Fruit fly (Drosophila melanogaster) whole organism, embryonic: ENCODE data around the gene CG6607.

Experiments
- ATbp ChIP-seq: fragments of 200-800 bp; sonication (Bioruptor generic); optimal IDR thresholded peaks from 2 replicates; lab custom pipeline; 2017; ENCODE audit warnings: missing biosample characterization, mild to moderate bottlenecking, missing genetic modification characterization, missing genetic modification reagents
- Adf1 ChIP-seq: fragments of 200-800 bp; sonication (Bioruptor generic); IDR thresholded peaks from 2 replicates; pipeline ENCODE4 v1.3.6; 2022; ENCODE audit warnings: missing biosample characterization, missing genetic modification characterization
- Bgb ChIP-seq: fragments of 200-800 bp; sonication (Bioruptor generic); IDR thresholded peaks from 2 replicates; pipeline ENCODE4 v1.3.6; 2022; ENCODE audit warnings: missing biosample characterization, missing genetic modification characterization; ENCODE audit not compliant: partially characterized antibody
- CG10462 ChIP-seq: fragments of 200-800 bp; sonication (Bioruptor generic); optimal IDR thresholded peaks from 2 replicates; lab custom pipeline; 2016; ENCODE audit warnings: missing biosample characterization, missing genetic modification characterization
- CG10543 ChIP-seq: fragments of 200-800 bp; sonication (Bioruptor generic); optimal IDR thresholded peaks from 3 replicates; lab custom pipeline; 2017; ENCODE audit warnings: missing biosample characterization, mild to moderate bottlenecking, missing genetic modification characterization, moderate library complexity
- CG11695 ChIP-seq: fragments of 200-800 bp; sonication (Bioruptor generic); IDR thresholded peaks from 3 replicates; pipeline ENCODE4 v1.3.6; 2022; ENCODE audit warnings: missing biosample characterization, missing genetic modification characterization
- CG13287 ChIP-seq: fragments of 200-800 bp; sonication (Bioruptor generic); IDR thresholded peaks from 2 replicates; pipeline ENCODE4 v1.3.6; 2022; ENCODE audit warnings: missing biosample characterization, missing genetic modification characterization; ENCODE audit not compliant: partially characterized antibody
- CG13894 ChIP-seq: fragments of 200-800 bp; sonication (Bioruptor generic); optimal IDR thresholded peaks from 3 replicates; lab custom pipeline; 2018; ENCODE audit warnings: missing biosample characterization, mild to moderate bottlenecking, missing genetic modification characterization, moderate library complexity
- CG15514 ChIP-seq: fragments of 200-800 bp; sonication (Bioruptor generic); optimal IDR thresholded peaks from 3 replicates; lab custom pipeline; 2017; ENCODE audit warnings: missing biosample characterization, missing genetic modification characterization, mild to moderate bottlenecking, moderate library complexity, missing genetic modification reagents
- CG30020 ChIP-seq: fragments of 200-800 bp; optimal IDR thresholded peaks from 2 replicates; lab custom pipeline; 2019; ENCODE audit warnings: missing biosample characterization, mild to moderate bottlenecking, missing genetic modification characterization, moderate library complexity
- CG32532 ChIP-seq: fragments of 200-800 bp; sonication (Bioruptor generic); IDR thresholded peaks from 2 replicates; pipeline ENCODE4 v1.3.6; 2022; ENCODE audit warnings: missing biosample characterization, missing genetic modification characterization
- CG34376 ChIP-seq: fragments of 200-800 bp; sonication (Bioruptor generic); optimal IDR thresholded peaks from 2 replicates; lab custom pipeline; 2018; ENCODE audit warnings: missing biosample characterization, mild to moderate bottlenecking, missing genetic modification characterization
- CG34422 ChIP-seq: fragments of 200-800 bp; sonication (Bioruptor generic); IDR thresholded peaks from 3 replicates; pipeline ENCODE4 v1.3.6; 2022; ENCODE audit warnings: missing biosample characterization, missing genetic modification characterization
- CG5953 ChIP-seq: fragments of 200-800 bp; sonication (Bioruptor generic); IDR thresholded peaks from 2 replicates; pipeline ENCODE4 v1.3.6; 2022; ENCODE audit warnings: missing biosample characterization, missing genetic modification characterization
- CG7963 ChIP-seq: fragments of 200-800 bp; sonication (Bioruptor generic); IDR thresholded peaks from 3 replicates; pipeline ENCODE4 v1.3.6; 2022; ENCODE audit warnings: missing biosample characterization, missing genetic modification characterization; ENCODE audit not compliant: partially characterized antibody
- CG8290 ChIP-seq, 3 experiments: fragments of 200-800 bp; sonication (Bioruptor generic); optimal IDR thresholded peaks; 2 replicates each; lab custom pipeline; 2016 to 2019; ENCODE audit warnings: missing biosample characterization in 3 of 3, missing genetic modification characterization in 3 of 3, mild to moderate bottlenecking in 2 of 3, moderate library complexity in 1 of 3
- CG8359 ChIP-seq: fragments of 200-800 bp; sonication (Bioruptor generic); optimal IDR thresholded peaks from 2 replicates; lab custom pipeline; 2017; ENCODE audit warnings: missing biosample characterization, mild to moderate bottlenecking, missing genetic modification characterization, borderline replicate concordance
- CG9437 ChIP-seq: fragments of 200-800 bp; sonication (Bioruptor generic); optimal IDR thresholded peaks from 2 replicates; lab custom pipeline; 2018; ENCODE audit warnings: missing biosample characterization, mild to moderate bottlenecking, missing genetic modification characterization
- CG9609 ChIP-seq: fragments of 200-800 bp; sonication (Bioruptor generic); optimal IDR thresholded peaks from 3 replicates; lab custom pipeline; 2016; ENCODE audit warnings: missing biosample characterization, missing genetic modification characterization
- D ChIP-seq, 2 experiments: fragments of 200-800 bp in 1 of 2; fragments of >200 bp in 1 of 2; sonication (Bioruptor generic) in 1 of 2; optimal IDR thresholded peaks; 2 replicates in 1 of 2; 3 replicates in 1 of 2; lab custom pipeline; 2017; ENCODE audit warnings: mild to moderate bottlenecking in 1 of 2, missing biosample characterization in 1 of 2, missing genetic modification characterization in 1 of 2, missing genetic modification reagents in 1 of 2
- Deaf1 ChIP-seq: fragments of 200-800 bp; optimal IDR thresholded peaks from 3 replicates; lab custom pipeline; 2019; ENCODE audit warnings: missing biosample characterization, mild to moderate bottlenecking, missing genetic modification characterization, moderate library complexity
- Doc3 ChIP-seq: fragments of 200-800 bp; sonication (Bioruptor generic); IDR thresholded peaks from 3 replicates; pipeline ENCODE4 v1.3.6; 2022; ENCODE audit warnings: missing biosample characterization, missing genetic modification characterization; ENCODE audit not compliant: partially characterized antibody
- E2f1 ChIP-seq: fragments of 200-800 bp; sonication (Bioruptor generic); IDR thresholded peaks from 2 replicates; pipeline ENCODE4 v1.3.6; 2022; ENCODE audit warnings: missing biosample characterization, missing genetic modification characterization
- Fer1 ChIP-seq: fragments of 200-800 bp; sonication (Bioruptor generic); optimal IDR thresholded peaks from 2 replicates; lab custom pipeline; 2017; ENCODE audit warnings: missing biosample characterization, mild to moderate bottlenecking, missing genetic modification characterization
- HLH4C ChIP-seq: fragments of 200-800 bp; sonication (Bioruptor generic); IDR thresholded peaks from 3 replicates; pipeline ENCODE4 v1.3.6; 2022; ENCODE audit warnings: missing biosample characterization, missing genetic modification characterization; ENCODE audit not compliant: partially characterized antibody
- Jarid2 ChIP-seq: fragments of 200-800 bp; sonication (Bioruptor generic); optimal IDR thresholded peaks from 3 replicates; lab custom pipeline; 2017; ENCODE audit warnings: mild to moderate bottlenecking, missing biosample characterization, missing genetic modification reagents, missing genetic modification characterization
- Med ChIP-seq: fragments of 200-800 bp; sonication (Bioruptor generic); peaks from one replicate; lab custom pipeline; 2016; ENCODE audit warnings: missing biosample characterization, missing genetic modification characterization, mild to moderate bottlenecking, inconsistent platforms, moderate library complexity
- Pdp1 ChIP-seq, 2 experiments: fragments of 200-800 bp; sonication (Bioruptor generic); optimal IDR thresholded peaks; 3 replicates each; lab custom pipeline; 2016; ENCODE audit warnings: missing biosample characterization in 2 of 2, missing genetic modification characterization in 2 of 2, mild to moderate bottlenecking in 1 of 2, moderate library complexity in 1 of 2
- Ravus ChIP-seq: fragments of 200-800 bp; sonication (Bioruptor generic); IDR thresholded peaks from 2 replicates; pipeline ENCODE4 v1.3.6; 2022; ENCODE audit warnings: missing biosample characterization, missing genetic modification characterization
- Rfx ChIP-seq: fragments of 200-800 bp; sonication (Bioruptor generic); IDR thresholded peaks from 2 replicates; pipeline ENCODE4 v1.3.6; 2022; ENCODE audit warnings: missing biosample characterization, missing genetic modification characterization
- Trl ChIP-seq, 3 experiments: fragments of >200 bp in 2 of 3; fragments of 200-800 bp in 1 of 3; sonication (Bioruptor generic) in 1 of 3; optimal IDR thresholded peaks; 2 replicates in 1 of 3; 3 replicates in 2 of 3; lab custom pipeline; 2016 to 2017; ENCODE audit warnings: missing biosample characterization in 1 of 3, missing genetic modification characterization in 1 of 3
- Xrp1 ChIP-seq: fragments of 200-800 bp; sonication (Bioruptor generic); IDR thresholded peaks from 2 replicates; pipeline ENCODE4 v1.3.6; 2022; ENCODE audit warnings: missing biosample characterization, missing genetic modification characterization
- abd-A ChIP-seq: fragments of 200-800 bp; sonication (Bioruptor generic); optimal IDR thresholded peaks from 3 replicates; lab custom pipeline; 2019; ENCODE audit warnings: missing biosample characterization, mild to moderate bottlenecking, missing genetic modification characterization, moderate library complexity
- amos ChIP-seq: fragments of 200-800 bp; sonication (Bioruptor generic); IDR thresholded peaks from 2 replicates; pipeline ENCODE4 v1.3.6; 2022; ENCODE audit warnings: missing biosample characterization, missing genetic modification characterization; ENCODE audit not compliant: partially characterized antibody
- bcd ChIP-seq: fragments of 200-800 bp; sonication (Bioruptor generic); optimal IDR thresholded peaks from 2 replicates; lab custom pipeline; 2017; ENCODE audit warnings: missing biosample characterization, mild to moderate bottlenecking, missing genetic modification characterization
- chinmo ChIP-seq: fragments of 200-800 bp; sonication (Bioruptor generic); IDR thresholded peaks from 4 replicates; pipeline ENCODE4 v1.3.6; 2022; ENCODE audit warnings: missing biosample characterization, missing genetic modification characterization; ENCODE audit not compliant: partially characterized antibody
- cwo ChIP-seq: fragments of 200-800 bp; sonication (Bioruptor generic); optimal IDR thresholded peaks from 3 replicates; lab custom pipeline; 2017; ENCODE audit warnings: missing biosample characterization, missing genetic modification characterization, mild to moderate bottlenecking, moderate library complexity, missing genetic modification reagents
- emc ChIP-seq: fragments of 200-800 bp; sonication (Bioruptor generic); optimal IDR thresholded peaks from 2 replicates; lab custom pipeline; 2016; ENCODE audit warnings: missing biosample characterization, missing genetic modification characterization
- ftz-f1 ChIP-seq: fragments of 200-800 bp; sonication (Bioruptor generic); optimal IDR thresholded peaks from 2 replicates; lab custom pipeline; 2016; ENCODE audit warnings: missing biosample characterization, missing genetic modification characterization
- gro ChIP-seq: fragments of 200-800 bp; sonication (Bioruptor generic); optimal IDR thresholded peaks from 2 replicates; lab custom pipeline; 2016; ENCODE audit warnings: missing biosample characterization, missing genetic modification characterization
- ken ChIP-seq: fragments of 200-800 bp; sonication (Bioruptor generic); IDR thresholded peaks from 3 replicates; pipeline ENCODE4 v1.3.6; 2022; ENCODE audit warnings: missing biosample characterization, missing genetic modification characterization
- odd ChIP-seq: fragments of 200-800 bp; sonication (Bioruptor generic); optimal IDR thresholded peaks from 2 replicates; lab custom pipeline; 2017; ENCODE audit warnings: missing biosample characterization, mild to moderate bottlenecking, missing genetic modification characterization
- sd ChIP-seq: fragments of 200-800 bp; sonication (Bioruptor generic); optimal IDR thresholded peaks from 3 replicates; lab custom pipeline; 2018; ENCODE audit warnings: missing biosample characterization, mild to moderate bottlenecking, missing genetic modification characterization, moderate library complexity
- slbo ChIP-seq: fragments of 200-800 bp; sonication (Bioruptor generic); IDR thresholded peaks from 2 replicates; pipeline ENCODE4 v1.3.6; 2022; ENCODE audit warnings: missing biosample characterization, missing genetic modification characterization
- vvl ChIP-seq: fragments of 200-800 bp; sonication (Bioruptor generic); IDR thresholded peaks from 2 replicates; pipeline ENCODE4 v1.3.6; 2022; ENCODE audit warnings: missing biosample characterization, missing genetic modification characterization
- z ChIP-seq: fragments of 200-800 bp; sonication (Bioruptor generic); IDR thresholded peaks from 3 replicates; pipeline ENCODE4 v1.3.6; 2022; ENCODE audit warnings: missing biosample characterization, missing genetic modification characterization

CG6607 gene

dm6 chr3R:24548832-24549231 is 21.0 kb downstream of the CG6607 start:
- TF ChIP-seq CG10543 (GFP tag; lab: Kevin White, UChicago), result peak; percentile 14
- peak; percentile 43; the same call in 1 of the 2 replicates for TF ChIP-seq Bgb (GFP tag; lab: Robert Waterston, UW)
- TF ChIP-seq CG13287 (GFP tag; lab: Robert Waterston, UW), result peak; percentile 44; the same call in 1 of the 2 replicates
- TF ChIP-seq CG34376 (GFP tag; lab: Kevin White, UChicago), result peak; percentile 50
- peak; percentile 49; the same call in 1 of the 2 replicates for TF ChIP-seq amos (GFP tag; lab: Robert Waterston, UW)
- peak; percentile 14; the same call in 1 of the 2 replicates for TF ChIP-seq CG32532 (GFP tag; lab: Robert Waterston, UW)
- TF ChIP-seq Adf1 (GFP tag; lab: Robert Waterston, UW), result peak; percentile 32; the same call in 1 of the 2 replicates
- TF ChIP-seq CG7963 (GFP tag; lab: Robert Waterston, UW), result no peak
- TF ChIP-seq Pdp1 (GFP tag; optimal IDR thresholded peaks at IDR 0.05; lab: Kevin White, UChicago), result peak in 1 of 2 experiments; percentile 68
- TF ChIP-seq CG9609 (GFP tag; lab: Kevin White, UChicago), result no peak
- peak; percentile 20; the same call in 1 of the 2 replicates for TF ChIP-seq Rfx (GFP tag; lab: Robert Waterston, UW)
- TF ChIP-seq HLH4C (GFP tag; lab: Robert Waterston, UW), result no peak
- TF ChIP-seq vvl (GFP tag; lab: Robert Waterston, UW), result 0 out of 2 replicates have a peak, but pooled peaks have one; percentile 27
- TF ChIP-seq sd (tag; lab: Kevin White, UChicago), result peak; percentile 1
- peak; percentile 53 for TF ChIP-seq abd-A (tag; lab: Kevin White, UChicago)
- TF ChIP-seq Jarid2 (GFP tag; lab: Kevin White, UChicago), result peak; percentile 49
- TF ChIP-seq CG13894, result peak; percentile 52
- peak; percentile 8 for TF ChIP-seq gro
- peak; percentile 73; the same call in 3 of the 4 replicates for TF ChIP-seq chinmo (GFP tag; lab: Robert Waterston, UW)
- no peak for TF ChIP-seq CG8290 (GFP tag; optimal IDR thresholded peaks at IDR 0.05; lab: Kevin White, UChicago)
- TF ChIP-seq CG8290 (tag; optimal IDR thresholded peaks at IDR 0.05; lab: Kevin White, UChicago), result peak in 1 of 2 experiments; percentile 22
- TF ChIP-seq CG15514 (GFP tag; lab: Kevin White, UChicago), result no peak
- TF ChIP-seq Deaf1 (tag; lab: Kevin White, UChicago), result peak; percentile 14
- TF ChIP-seq z (GFP tag; lab: Robert Waterston, UW), result peak; percentile 96
- no peak for TF ChIP-seq emc (GFP tag; lab: Kevin White, UChicago)
- TF ChIP-seq CG34422 (GFP tag; lab: Robert Waterston, UW), result peak; percentile 26; the same call in 1 of the 3 replicates

- peak; percentile 71; the same call in 1 of the 4 replicates for TF ChIP-seq chinmo (GFP tag; lab: Robert Waterston, UW)
- TF ChIP-seq Fer1 (GFP tag; lab: Kevin White, UChicago), result no peak
- no peak for TF ChIP-seq Ravus (GFP tag; lab: Robert Waterston, UW)
- TF ChIP-seq Xrp1 (GFP tag; lab: Robert Waterston, UW), result no peak
- TF ChIP-seq ken (GFP tag; lab: Robert Waterston, UW), result no peak
- TF ChIP-seq D (optimal IDR thresholded peaks at IDR 0.05; lab: Kevin White, UChicago), result no peak
- TF ChIP-seq D (GFP tag; optimal IDR thresholded peaks at IDR 0.05; lab: Kevin White, UChicago), result no peak
- TF ChIP-seq cwo (GFP tag; lab: Kevin White, UChicago), result no peak
- TF ChIP-seq ATbp, result no peak
- TF ChIP-seq CG5953 (GFP tag; lab: Robert Waterston, UW), result no peak
- no peak for TF ChIP-seq E2f1 (GFP tag; lab: Robert Waterston, UW)
- TF ChIP-seq CG13894, result peak; percentile 77
- TF ChIP-seq bcd (GFP tag; lab: Kevin White, UChicago), result no peak
- peak in 1 of 2 experiments; percentile 39 for TF ChIP-seq Trl (optimal IDR thresholded peaks at IDR 0.05; lab: Kevin White, UChicago)
- no peak for TF ChIP-seq Trl (GFP tag; optimal IDR thresholded peaks at IDR 0.05; lab: Kevin White, UChicago)
- no peak for TF ChIP-seq Med (GFP tag; lab: Kevin White, UChicago)
- TF ChIP-seq odd (GFP tag; lab: Kevin White, UChicago), result no peak
- no peak for TF ChIP-seq CG10462 (GFP tag; lab: Kevin White, UChicago)
- no peak for TF ChIP-seq emc (GFP tag; lab: Kevin White, UChicago)
- TF ChIP-seq CG9437 (GFP tag; lab: Kevin White, UChicago), result no peak
- TF ChIP-seq CG8359, result no peak
- peak; percentile 20 for TF ChIP-seq ftz-f1
- no peak for TF ChIP-seq Doc3 (GFP tag; lab: Robert Waterston, UW)
- TF ChIP-seq CG11695, result no peak
- TF ChIP-seq CG30020 (tag; lab: Kevin White, UChicago), result no peak
- no peak for TF ChIP-seq slbo
- TF ChIP-seq CG10543 (GFP tag; lab: Kevin White, UChicago), result peak; percentile 7
Observed at dm6 chr3R:24549834-24550233, 22.0 kb downstream of the CG6607 start.
